Fruit fly (Drosophila melanogaster) whole organism, embryonic: ENCODE data around the gene ash1.
A peak's percentile ranks its signal among the peaks of the same experiment; 100 is the strongest.

Experiments
- Bdp1 ChIP-seq: fragments of 200-800 bp; sonication (Bioruptor generic); optimal IDR thresholded peaks from 3 replicates; lab custom pipeline; 2016; ENCODE audit warnings: missing biosample characterization, missing genetic modification characterization
- Bteb2 ChIP-seq: fragments of 200-800 bp; sonication (Bioruptor generic); optimal IDR thresholded peaks from 2 replicates; lab custom pipeline; 2016; ENCODE audit warnings: missing biosample characterization, missing genetic modification characterization
- CG10366 ChIP-seq: fragments of 200-800 bp; sonication (Bioruptor generic); IDR thresholded peaks from 2 replicates; pipeline ENCODE4 v1.3.6; 2022; ENCODE audit warnings: missing biosample characterization, missing genetic modification characterization
- CG10959 ChIP-seq: fragments of 200-800 bp; sonication (Bioruptor generic); IDR thresholded peaks from 2 replicates; pipeline ENCODE4 v1.3.6; 2022; ENCODE audit warnings: missing biosample characterization, missing genetic modification characterization
- CG12299 ChIP-seq: fragments of 200-800 bp; sonication (Bioruptor generic); optimal IDR thresholded peaks from 2 replicates; lab custom pipeline; 2018; ENCODE audit warnings: missing biosample characterization, mild to moderate bottlenecking, missing genetic modification characterization
- CG12769 ChIP-seq: fragments of 200-800 bp; sonication (Bioruptor generic); optimal IDR thresholded peaks from 2 replicates; lab custom pipeline; 2019; ENCODE audit warnings: missing biosample characterization, mild to moderate bottlenecking, missing genetic modification characterization, moderate library complexity
- CG13775 ChIP-seq: fragments of 200-800 bp; sonication (Bioruptor generic); optimal IDR thresholded peaks from 3 replicates; lab custom pipeline; 2017; ENCODE audit warnings: missing biosample characterization, mild to moderate bottlenecking, missing genetic modification characterization
- CG14441 ChIP-seq: fragments of 200-800 bp; sonication (Bioruptor generic); IDR thresholded peaks from 2 replicates; pipeline ENCODE4 v1.3.6; 2022; ENCODE audit warnings: missing biosample characterization, missing genetic modification characterization
- CG16815 ChIP-seq: fragments of 200-800 bp; sonication (Bioruptor generic); optimal IDR thresholded peaks from 3 replicates; lab custom pipeline; 2017; ENCODE audit warnings: missing biosample characterization, mild to moderate bottlenecking, missing genetic modification characterization
- CG17186 ChIP-seq: fragments of 200-800 bp; sonication (Bioruptor generic); optimal IDR thresholded peaks from 3 replicates; lab custom pipeline; 2017; ENCODE audit warnings: missing biosample characterization, missing genetic modification reagents, missing genetic modification characterization
- CG17385 ChIP-seq: fragments of 200-800 bp; sonication (Bioruptor generic); optimal IDR thresholded peaks from 3 replicates; lab custom pipeline; 2018; ENCODE audit warnings: missing biosample characterization, mild to moderate bottlenecking, missing genetic modification characterization
- CG18011 ChIP-seq: fragments of 200-800 bp; sonication (Bioruptor generic); optimal IDR thresholded peaks from 2 replicates; lab custom pipeline; 2017; ENCODE audit warnings: missing biosample characterization, missing genetic modification characterization, mild to moderate bottlenecking, moderate library complexity, missing genotype
- CG2129 ChIP-seq: fragments of 200-800 bp; sonication (Bioruptor generic); IDR thresholded peaks from 2 replicates; pipeline ENCODE4 v1.3.6; 2022; ENCODE audit warnings: missing biosample characterization, missing genetic modification characterization; ENCODE audit not compliant: partially characterized antibody
- CG30403 ChIP-seq: fragments of 200-800 bp; sonication (Bioruptor generic); optimal IDR thresholded peaks from 3 replicates; lab custom pipeline; 2016; ENCODE audit warnings: missing biosample characterization, missing genetic modification characterization
- CG3847 ChIP-seq: fragments of 200-800 bp; sonication (Bioruptor generic); IDR thresholded peaks from 2 replicates; pipeline ENCODE4 v1.3.6; 2022; ENCODE audit warnings: missing biosample characterization, missing genetic modification characterization
- CG4424 ChIP-seq: fragments of 200-800 bp; sonication (Bioruptor generic); optimal IDR thresholded peaks from 3 replicates; lab custom pipeline; 2016; ENCODE audit warnings: missing biosample characterization, missing genetic modification characterization
- CG4707 ChIP-seq: fragments of 200-800 bp; sonication (Bioruptor generic); optimal IDR thresholded peaks from 2 replicates; lab custom pipeline; 2018; ENCODE audit warnings: missing biosample characterization, mild to moderate bottlenecking, missing genetic modification characterization, moderate library complexity
- CG6254 ChIP-seq: fragments of 200-800 bp; sonication (Bioruptor generic); optimal IDR thresholded peaks from 3 replicates; lab custom pipeline; 2017; ENCODE audit warnings: mild to moderate bottlenecking, missing biosample characterization, missing genetic modification reagents, missing genetic modification characterization
- CG6689 ChIP-seq: fragments of 200-800 bp; sonication (Bioruptor generic); IDR thresholded peaks from 2 replicates; pipeline ENCODE4 v1.3.6; 2022; ENCODE audit warnings: missing biosample characterization, missing genetic modification characterization
- CG7357 ChIP-seq: fragments of 200-800 bp; sonication (Bioruptor generic); IDR thresholded peaks from 3 replicates; pipeline ENCODE4 v1.3.6; 2022; ENCODE audit warnings: missing biosample characterization, missing genetic modification characterization
- CG7786 ChIP-seq: fragments of 200-800 bp; sonication (Bioruptor generic); optimal IDR thresholded peaks from 2 replicates; lab custom pipeline; 2016; ENCODE audit warnings: missing biosample characterization, missing genetic modification characterization
- CG7963 ChIP-seq: fragments of 200-800 bp; sonication (Bioruptor generic); IDR thresholded peaks from 3 replicates; pipeline ENCODE4 v1.3.6; 2022; ENCODE audit warnings: missing biosample characterization, missing genetic modification characterization; ENCODE audit not compliant: partially characterized antibody
- CG9609 ChIP-seq: fragments of 200-800 bp; sonication (Bioruptor generic); optimal IDR thresholded peaks from 3 replicates; lab custom pipeline; 2016; ENCODE audit warnings: missing biosample characterization, missing genetic modification characterization
- Dip3 ChIP-seq: fragments of 200-800 bp; sonication (Bioruptor generic); optimal IDR thresholded peaks from 3 replicates; lab custom pipeline; 2016; ENCODE audit warnings: missing biosample characterization, missing genetic modification characterization
- Ets65A ChIP-seq: fragments of 200-800 bp; sonication (Bioruptor generic); peaks from one replicate; lab custom pipeline; 2016; ENCODE audit warnings: missing biosample characterization, missing genetic modification characterization
- Fer1 ChIP-seq: fragments of 200-800 bp; sonication (Bioruptor generic); optimal IDR thresholded peaks from 2 replicates; lab custom pipeline; 2017; ENCODE audit warnings: missing biosample characterization, mild to moderate bottlenecking, missing genetic modification characterization
- H2.0 ChIP-seq: fragments of 200-800 bp; sonication (Bioruptor generic); IDR thresholded peaks from 2 replicates; pipeline ENCODE4 v1.3.6; 2022; ENCODE audit warnings: missing biosample characterization, missing genetic modification characterization
- HLH3B ChIP-seq: fragments of 200-800 bp; sonication (Bioruptor generic); IDR thresholded peaks from 2 replicates; pipeline ENCODE4 v1.3.6; 2022; ENCODE audit warnings: missing biosample characterization, missing genetic modification characterization
- HLH4C ChIP-seq: fragments of 200-800 bp; sonication (Bioruptor generic); IDR thresholded peaks from 3 replicates; pipeline ENCODE4 v1.3.6; 2022; ENCODE audit warnings: missing biosample characterization, missing genetic modification characterization; ENCODE audit not compliant: partially characterized antibody
- MESR4 ChIP-seq: fragments of 200-800 bp; sonication (Bioruptor generic); optimal IDR thresholded peaks from 2 replicates; lab custom pipeline; 2018; ENCODE audit warnings: missing biosample characterization, mild to moderate bottlenecking, missing genetic modification characterization, moderate library complexity
- Sox100B ChIP-seq: fragments of 200-800 bp; sonication (Bioruptor generic); optimal IDR thresholded peaks from 3 replicates; lab custom pipeline; 2018; ENCODE audit warnings: missing biosample characterization, mild to moderate bottlenecking, missing genetic modification characterization
- ac ChIP-seq: fragments of 200-800 bp; sonication (Bioruptor generic); optimal IDR thresholded peaks from 3 replicates; lab custom pipeline; 2017; ENCODE audit warnings: missing biosample characterization, mild to moderate bottlenecking, missing genetic modification characterization
- aop ChIP-seq: fragments of 200-800 bp; sonication (Bioruptor generic); IDR thresholded peaks from 2 replicates; pipeline ENCODE4 v1.3.6; 2022; ENCODE audit warnings: missing biosample characterization, missing genetic modification characterization
- ap ChIP-seq: fragments of 200-800 bp; sonication (Bioruptor generic); IDR thresholded peaks from 2 replicates; pipeline ENCODE4 v1.3.6; 2022; ENCODE audit warnings: missing biosample characterization, missing genetic modification characterization
- bigmax ChIP-seq: fragments of 200-800 bp; sonication (Bioruptor generic); optimal IDR thresholded peaks from 2 replicates; lab custom pipeline; 2018; ENCODE audit warnings: missing biosample characterization, mild to moderate bottlenecking, missing genetic modification characterization
- bsh ChIP-seq, 2 experiments: fragments of 200-800 bp; sonication (Bioruptor generic); optimal IDR thresholded peaks; 2 replicates each; lab custom pipeline; 2017 to 2018; ENCODE audit warnings: mild to moderate bottlenecking in 2 of 2, missing biosample characterization in 2 of 2, missing genetic modification characterization in 2 of 2, moderate library complexity in 1 of 2
- caup ChIP-seq: fragments of 200-800 bp; sonication (Bioruptor generic); optimal IDR thresholded peaks from 3 replicates; lab custom pipeline; 2017; ENCODE audit warnings: missing biosample characterization, mild to moderate bottlenecking, missing genetic modification characterization, moderate library complexity; ENCODE audit not compliant: severe bottlenecking
- dpn ChIP-seq, 2 experiments: fragments of 200-800 bp; sonication (Bioruptor generic); optimal IDR thresholded peaks; 3 replicates each; lab custom pipeline; 2016; ENCODE audit warnings: missing biosample characterization in 2 of 2, missing genetic modification characterization in 2 of 2
- emc ChIP-seq: fragments of 200-800 bp; sonication (Bioruptor generic); optimal IDR thresholded peaks from 2 replicates; lab custom pipeline; 2016; ENCODE audit warnings: missing biosample characterization, missing genetic modification characterization
- gt ChIP-seq: fragments of 200-800 bp; sonication (Bioruptor generic); IDR thresholded peaks from 2 replicates; pipeline ENCODE4 v1.3.6; 2022; ENCODE audit warnings: missing biosample characterization, missing genetic modification characterization
- kah ChIP-seq: fragments of 200-800 bp; sonication (Bioruptor generic); optimal IDR thresholded peaks from 2 replicates; lab custom pipeline; 2018; ENCODE audit warnings: missing biosample characterization, mild to moderate bottlenecking, missing genetic modification characterization
- klu ChIP-seq: fragments of 200-800 bp; sonication (Bioruptor generic); IDR thresholded peaks from 2 replicates; pipeline ENCODE4 v1.3.6; 2022; ENCODE audit warnings: missing biosample characterization, missing genetic modification characterization
- lilli ChIP-seq: fragments of 200-800 bp; sonication (Bioruptor generic); optimal IDR thresholded peaks from 3 replicates; lab custom pipeline; 2016; ENCODE audit warnings: missing biosample characterization, missing genetic modification characterization
- oc ChIP-seq: fragments of 200-800 bp; sonication (Bioruptor generic); optimal IDR thresholded peaks from 2 replicates; lab custom pipeline; 2018; ENCODE audit warnings: missing biosample characterization, mild to moderate bottlenecking, missing genetic modification characterization, moderate library complexity
- pb ChIP-seq: fragments of 200-800 bp; sonication (Bioruptor generic); optimal IDR thresholded peaks from 3 replicates; lab custom pipeline; 2016; ENCODE audit warnings: missing biosample characterization, missing genetic modification characterization
- sc ChIP-seq, 3 experiments: fragments of >200 bp in 2 of 3; fragments of 200-800 bp in 1 of 3; sonication (Bioruptor generic) in 1 of 3; optimal IDR thresholded peaks; 2 replicates in 2 of 3; 3 replicates in 1 of 3; lab custom pipeline; 2017; ENCODE audit warnings: mild to moderate bottlenecking in 1 of 3, missing biosample characterization in 1 of 3, missing genetic modification characterization in 1 of 3, missing genetic modification reagents in 1 of 3
- stc ChIP-seq: fragments of 200-800 bp; sonication (Bioruptor generic); IDR thresholded peaks from 2 replicates; pipeline ENCODE4 v1.3.6; 2022; ENCODE audit warnings: missing biosample characterization, missing genetic modification characterization
- tio ChIP-seq: fragments of 200-800 bp; sonication (Bioruptor generic); optimal IDR thresholded peaks from 2 replicates; lab custom pipeline; 2017; ENCODE audit warnings: missing biosample characterization, missing genetic modification characterization, inconsistent platforms
- toy ChIP-seq: fragments of 200-800 bp; sonication (Bioruptor generic); IDR thresholded peaks from 2 replicates; pipeline ENCODE4 v1.3.6; 2022; ENCODE audit warnings: missing biosample characterization, missing genetic modification characterization
- tup ChIP-seq: fragments of 200-800 bp; sonication (Bioruptor generic); optimal IDR thresholded peaks from 2 replicates; lab custom pipeline; 2016; ENCODE audit warnings: missing biosample characterization, mild to moderate bottlenecking, missing genetic modification characterization, moderate library complexity

Gene ash1

DNA sequence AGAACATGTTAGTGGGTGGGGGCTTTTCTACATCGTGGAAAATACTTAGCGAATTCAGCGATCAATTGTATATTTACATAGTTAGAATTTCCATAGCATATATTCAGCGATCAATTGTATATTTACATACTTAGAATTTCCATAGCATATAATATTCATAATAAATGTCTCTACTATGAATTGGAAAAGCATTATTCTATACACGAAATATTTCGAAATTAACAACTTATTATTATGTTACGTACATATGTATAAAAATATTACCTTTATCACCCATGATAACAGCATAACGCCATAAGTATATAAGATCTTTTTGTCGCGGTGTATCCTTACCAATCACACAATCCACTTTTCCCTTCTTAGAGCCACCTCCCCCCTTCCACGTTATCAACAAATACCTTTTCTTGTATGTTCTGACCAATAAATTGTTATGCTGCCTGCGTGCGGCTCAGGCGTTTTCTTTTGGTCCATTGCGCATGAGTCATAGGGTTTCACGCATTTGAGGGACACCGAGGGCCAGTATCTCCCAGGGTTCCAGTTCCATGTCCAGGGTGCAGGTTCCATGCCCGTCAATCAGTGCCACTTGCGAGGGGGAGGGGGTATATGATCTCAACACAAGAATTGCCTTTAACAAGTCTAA lies 38.4 kb upstream of the ash1 start (continued):
- no peak for TF ChIP-seq CG3847
- no peak for TF ChIP-seq CG12299 (tag; lab: Kevin White, UChicago)
- TF ChIP-seq CG4424: peak; percentile 60
- peak; percentile 80 for TF ChIP-seq CG16815 (GFP tag; lab: Kevin White, UChicago)
- TF ChIP-seq CG7357: no peak
- TF ChIP-seq CG6689 (GFP tag; lab: Robert Waterston, UW): no peak
- no peak for TF ChIP-seq pb (GFP tag; lab: Kevin White, UChicago)
- no peak for TF ChIP-seq Dip3 (GFP tag; lab: Kevin White, UChicago)
- no peak for TF ChIP-seq Ets65A (GFP tag; lab: Kevin White, UChicago)
- no peak for TF ChIP-seq dpn (GFP tag; optimal IDR thresholded peaks at IDR 0.05; lab: Kevin White, UChicago)
- no peak for TF ChIP-seq tup
- peak; percentile 43 for TF ChIP-seq CG6254 (GFP tag; lab: Kevin White, UChicago)
- peak; percentile 43 for TF ChIP-seq Sox100B (GFP tag; lab: Kevin White, UChicago)
- peak; percentile 1 for TF ChIP-seq oc
- TF ChIP-seq klu (GFP tag; lab: Robert Waterston, UW): no peak
- no peak for TF ChIP-seq CG2129 (GFP tag; lab: Robert Waterston, UW)
- TF ChIP-seq Fer1: no peak
- TF ChIP-seq Bdp1: no peak
- peak in 1 of 2 experiments; percentile 75 for TF ChIP-seq bsh (GFP tag; optimal IDR thresholded peaks at IDR 0.05; lab: Kevin White, UChicago)
- TF ChIP-seq emc (GFP tag; lab: Kevin White, UChicago): no peak
- no peak for TF ChIP-seq sc (optimal IDR thresholded peaks at IDR 0.05; lab: Kevin White, UChicago)
- TF ChIP-seq sc (GFP tag; optimal IDR thresholded peaks at IDR 0.05; lab: Kevin White, UChicago): peak; percentile 51
- no peak for TF ChIP-seq gt (GFP tag; lab: Robert Waterston, UW)
- TF ChIP-seq caup (GFP tag; lab: Kevin White, UChicago): no peak
- TF ChIP-seq CG14441 (GFP tag; lab: Robert Waterston, UW): no peak
- TF ChIP-seq lilli: peak; percentile 4
- TF ChIP-seq toy (GFP tag; lab: Robert Waterston, UW): no peak
- no peak for TF ChIP-seq ap
- no peak for TF ChIP-seq CG7963 (GFP tag; lab: Robert Waterston, UW)
- TF ChIP-seq CG17385 (GFP tag; lab: Kevin White, UChicago): peak; percentile 40
- no peak for TF ChIP-seq CG12769 (tag; lab: Kevin White, UChicago)
- no peak for TF ChIP-seq H2.0
- TF ChIP-seq HLH3B (GFP tag; lab: Robert Waterston, UW): no peak
- TF ChIP-seq CG17186 (GFP tag; lab: Kevin White, UChicago): no peak
- TF ChIP-seq ac (GFP tag; lab: Kevin White, UChicago): peak; percentile 56
- TF ChIP-seq HLH4C: no peak
- no peak for TF ChIP-seq CG10366 (GFP tag; lab: Robert Waterston, UW)
- no peak for TF ChIP-seq CG18011 (GFP tag; lab: Kevin White, UChicago)
- TF ChIP-seq CG13775: peak; percentile 79
- TF ChIP-seq stc (GFP tag; lab: Robert Waterston, UW): no peak
- TF ChIP-seq MESR4 (GFP tag; lab: Kevin White, UChicago): no peak
- peak; percentile 54 for TF ChIP-seq CG30403 (GFP tag; lab: Kevin White, UChicago)
- no peak for TF ChIP-seq aop (GFP tag; lab: Robert Waterston, UW)
- no peak for TF ChIP-seq bigmax (GFP tag; lab: Kevin White, UChicago)
- TF ChIP-seq Bteb2: no peak
- no peak for TF ChIP-seq CG9609 (GFP tag; lab: Kevin White, UChicago)
- TF ChIP-seq tio (GFP tag; lab: Kevin White, UChicago): peak; percentile 45
- no peak for TF ChIP-seq CG10959 (GFP tag; lab: Robert Waterston, UW)
- no peak for TF ChIP-seq CG7786 (GFP tag; lab: Kevin White, UChicago)
- no peak for TF ChIP-seq CG4707
- TF ChIP-seq kah (GFP tag; lab: Kevin White, UChicago): no peak
